Fruit fly (Drosophila melanogaster) S2 (cell line): ENCODE data around the gene Pebp1.

Experiments used
- CG8478 ChIP-seq: fragments of >200 bp; optimal IDR thresholded peaks from 2 replicates; lab custom pipeline; 2018
- CTCF ChIP-seq, 2 experiments: fragments of >200 bp; optimal IDR thresholded peaks; 2 replicates each; lab custom pipeline; 2018

- no peak for TF ChIP-seq CG8478
- no peak for TF ChIP-seq CTCF (optimal IDR thresholded peaks at IDR 0.05; lab: Kevin White, UChicago)
Measured at dm6 chr3R:22424602-22425190, 41.1 kb upstream of the Pebp1 start, which contains the start of gene pinta.
